Comparison of ENCODE assay signal across 4 worm cellular contexts in genomic region chrIV:10357842-10358241, ce11.
TF ChIP-seq lines count a peak whose summit lies in the region.

Gene gkow-1, plus strand, starts transcription at chrIV:10358142.

TF ChIP-seq in whole organism, L1 larva, 84 proteins besides CTCF, POLR2A, EP300 and RAD21:
- TF ChIP-seq swsn-7 (tag; optimal IDR thresholded peaks at IDR 0.05; lab: Kevin White, UChicago) = no peak
- no peak for TF ChIP-seq zag-1 (tag; optimal IDR thresholded peaks at IDR 0.05; lab: Kevin White, UChicago)
- TF ChIP-seq nhr-71 (tag; optimal IDR thresholded peaks at IDR 0.05; lab: Kevin White, UChicago) = no peak
- TF ChIP-seq xbp-1 (tag; optimal IDR thresholded peaks at IDR 0.05; lab: Kevin White, UChicago) = no peak
- TF ChIP-seq elt-3 (tag; optimal IDR thresholded peaks at IDR 0.05; lab: Kevin White, UChicago) = no peak
- TF ChIP-seq vab-15 (tag; optimal IDR thresholded peaks at IDR 0.05; lab: Kevin White, UChicago) = no peak
- no peak for TF ChIP-seq aha-1 (tag; optimal IDR thresholded peaks at IDR 0.05; lab: Kevin White, UChicago)
- TF ChIP-seq unc-130 (tag; optimal IDR thresholded peaks at IDR 0.05; lab: Kevin White, UChicago) = no peak
- peak in 1 of 3 experiments; percentile 26 for TF ChIP-seq dpl-1 (GFP tag; optimal IDR thresholded peaks at IDR 0.05; lab: Kevin White, UChicago)
- TF ChIP-seq nhr-12 (tag; optimal IDR thresholded peaks at IDR 0.05; lab: Kevin White, UChicago) = no peak
- peak in 1 of 2 experiments; percentile 13 for TF ChIP-seq efl-1 (optimal IDR thresholded peaks at IDR 0.05; lab: Kevin White, UChicago)
- peak in 1 of 2 experiments; percentile 15 for TF ChIP-seq efl-1 (GFP tag; optimal IDR thresholded peaks at IDR 0.05 in 1 of 2; lab: Kevin White, UChicago)
- TF ChIP-seq tbx-2 (tag; optimal IDR thresholded peaks at IDR 0.05; lab: Kevin White, UChicago) = no peak
- no peak for TF ChIP-seq ces-1 (GFP tag; optimal IDR thresholded peaks at IDR 0.05; lab: Kevin White, UChicago)
- TF ChIP-seq elt-2 (tag; optimal IDR thresholded peaks at IDR 0.05; lab: Kevin White, UChicago) = no peak
- no peak for TF ChIP-seq tlp-1 (tag; optimal IDR thresholded peaks at IDR 0.05; lab: Kevin White, UChicago)
- TF ChIP-seq blmp-1 (tag; optimal IDR thresholded peaks at IDR 0.05; lab: Kevin White, UChicago) = peak; percentile 37
- no peak for TF ChIP-seq lin-14 (GFP tag; optimal IDR thresholded peaks at IDR 0.05; lab: Kevin White, UChicago)

TF ChIP-seq in whole organism, L2 larva, 48 proteins besides CTCF, POLR2A, EP300 and RAD21:
- TF ChIP-seq sma-3 (GFP tag; optimal IDR thresholded peaks at IDR 0.05; lab: Kevin White, UChicago) = no peak
- peak; percentile 33 for TF ChIP-seq C34F6.9 (tag; optimal IDR thresholded peaks at IDR 0.05; lab: Kevin White, UChicago)
- peak; percentile 7 for TF ChIP-seq crh-2 (tag; optimal IDR thresholded peaks at IDR 0.05; lab: Kevin White, UChicago)
- no peak for TF ChIP-seq F13H6.1 (tag; optimal IDR thresholded peaks at IDR 0.05; lab: Kevin White, UChicago)
- peak; percentile 39 for TF ChIP-seq unc-55 (GFP tag; optimal IDR thresholded peaks at IDR 0.05; lab: Kevin White, UChicago)

TF ChIP-seq in whole organism, mixed stage, embryonic, 35 proteins besides CTCF, POLR2A, EP300 and RAD21:
- peak; percentile 35 for TF ChIP-seq ces-1 (GFP tag; optimal IDR thresholded peaks at IDR 0.05; lab: Kevin White, UChicago)
- no peak for TF ChIP-seq ceh-39 (tag; optimal IDR thresholded peaks at IDR 0.05; lab: Kevin White, UChicago)

TF ChIP-seq in whole organism, young adult, 124 proteins besides CTCF, POLR2A, EP300 and RAD21:
- TF ChIP-seq hmg-1.2 (GFP tag; IDR thresholded peaks at IDR 0.05; lab: Robert Waterston, UW) (peak; percentile 45; the same call in 1 of the 2 replicates), dpl-1 (GFP tag; optimal IDR thresholded peaks at IDR 0.05; lab: Kevin White, UChicago) (no peak)
